Fruit fly (Drosophila melanogaster): ENCODE measurements around the gene CG6125.

The CG6125 gene

DNA sequence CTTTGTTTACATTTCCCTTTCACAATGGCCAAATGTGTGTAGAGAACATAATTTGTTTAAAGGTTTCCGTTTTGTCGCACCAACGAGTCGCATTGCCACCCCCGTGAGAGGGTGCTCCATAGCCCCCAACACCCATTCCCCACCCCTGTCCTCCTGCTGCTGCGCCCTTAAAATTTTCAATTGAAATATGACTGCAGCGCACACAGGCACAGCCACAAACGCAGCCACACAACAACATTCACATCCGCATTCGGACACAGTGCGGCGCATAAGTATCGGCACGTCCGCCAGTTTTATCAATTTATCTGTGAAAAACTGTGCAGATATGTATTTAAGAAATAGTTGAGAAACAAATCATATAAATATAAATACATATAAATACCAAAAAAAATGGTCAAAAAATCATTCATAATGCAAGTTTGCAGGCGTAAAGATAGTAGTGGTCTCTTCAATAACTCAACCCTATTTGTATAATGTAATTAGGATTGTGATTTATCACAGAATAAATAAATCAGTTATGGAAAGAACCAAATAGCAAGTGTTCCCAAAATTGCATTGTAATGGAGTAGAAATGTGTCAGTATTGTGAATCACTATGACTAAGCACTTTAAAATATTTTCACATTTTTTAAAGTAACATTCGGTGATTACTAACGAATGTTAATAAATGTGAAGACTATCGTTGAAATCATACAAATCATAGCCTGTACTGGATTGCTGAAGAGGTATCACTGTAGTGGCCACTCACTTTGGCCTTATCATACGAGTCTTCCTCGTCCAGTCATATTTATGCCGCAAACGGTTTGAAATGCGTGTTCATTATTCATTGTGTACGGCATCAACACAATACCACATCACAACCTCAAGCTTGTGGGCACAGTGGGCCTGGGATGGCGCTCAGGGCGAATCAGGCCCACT lies 3.2 kb upstream of the CG6125 start (continued):
- TF ChIP-seq Sry-β (GFP tag; optimal IDR thresholded peaks at IDR 0.05): no peak
- TF ChIP-seq Ets65A (GFP tag): peak; percentile 66
- no peak for TF ChIP-seq lov (optimal IDR thresholded peaks at IDR 0.05)
- TF ChIP-seq lov (GFP tag; IDR thresholded peaks at IDR 0.05): no peak
- no peak for TF ChIP-seq MESR4 (GFP tag; optimal IDR thresholded peaks at IDR 0.05)
- TF ChIP-seq CG12219 (GFP tag; optimal IDR thresholded peaks at IDR 0.05): no peak
- TF ChIP-seq stc (GFP tag; IDR thresholded peaks at IDR 0.05): 0 out of 2 replicates have a peak, but pooled peaks have one; percentile 12
- TF ChIP-seq dysf (GFP tag; IDR thresholded peaks at IDR 0.05): 0 out of 3 replicates have a peak, but pooled peaks have one; percentile 12
- peak; percentile 6; the same call in 1 of the 2 replicates for TF ChIP-seq CG14441 (GFP tag; IDR thresholded peaks at IDR 0.05)
- no peak for TF ChIP-seq ac (GFP tag; optimal IDR thresholded peaks at IDR 0.05)
- TF ChIP-seq Eip74EF (GFP tag; optimal IDR thresholded peaks at IDR 0.05): peak in 1 of 2 experiments; percentile 42
- TF ChIP-seq CG34422 (GFP tag; IDR thresholded peaks at IDR 0.05): peak; percentile 56; the same call in 1 of the 3 replicates

dm6 chr3R:15409110-15409771 lies 2.4 kb upstream of the CG6125 start:
- TF ChIP-seq zf30C (GFP tag; optimal IDR thresholded peaks at IDR 0.05) (peak; percentile 57), HLH3B (GFP tag; IDR thresholded peaks at IDR 0.05) (peak; percentile 35; the same call in 1 of the 2 replicates), slbo (GFP tag; IDR thresholded peaks at IDR 0.05) (peak; percentile 37; the same call in 1 of the 2 replicates), lmd (GFP tag; IDR thresholded peaks at IDR 0.05) (no peak), CG13775 (GFP tag; optimal IDR thresholded peaks at IDR 0.05) (no peak), sisA (GFP tag; IDR thresholded peaks at IDR 0.05) (peak; percentile 41; the same call in 1 of the 2 replicates), pan (optimal IDR thresholded peaks at IDR 0.05) (no peak), pan (GFP tag; optimal IDR thresholded peaks at IDR 0.05 in 1 of 2, IDR thresholded peaks at IDR 0.05 in 1 of 2) (peak in 1 of 2 experiments; percentile 13), Rfx (GFP tag; IDR thresholded peaks at IDR 0.05) (peak; percentile 41; the same call in 1 of the 2 replicates), Med (GFP tag) (peak; percentile 59), CG16779 (GFP tag; IDR thresholded peaks at IDR 0.05) (0 out of 2 replicates have a peak, but pooled peaks have one; percentile 29), corto (GFP tag; optimal IDR thresholded peaks at IDR 0.05) (peak; percentile 10), CG12942 (GFP tag; optimal IDR thresholded peaks at IDR 0.05) (no peak), CG6254 (GFP tag; optimal IDR thresholded peaks at IDR 0.05) (peak; percentile 6), CG4360 (GFP tag; IDR thresholded peaks at IDR 0.05) (no peak), cas (GFP tag; IDR thresholded peaks at IDR 0.05) (no peak), B-H1 (GFP tag; IDR thresholded peaks at IDR 0.05) (no peak), CG6272 (GFP tag; IDR thresholded peaks at IDR 0.05) (0 out of 2 replicates have a peak, but pooled peaks have one; percentile 8), CG1603 (tag; optimal IDR thresholded peaks at IDR 0.05) (peak; percentile 9), prd (optimal IDR thresholded peaks at IDR 0.05) (no peak), prd (GFP tag; IDR thresholded peaks at IDR 0.05) (peak; percentile 23; the same call in 1 of the 3 replicates), dysf (GFP tag; IDR thresholded peaks at IDR 0.05) (0 out of 3 replicates have a peak, but pooled peaks have one; percentile 24), dpn (GFP tag; optimal IDR thresholded peaks at IDR 0.05) (peak in 1 of 2 experiments; percentile 18), abd-A (tag; optimal IDR thresholded peaks at IDR 0.05) (no peak), CG1024 (GFP tag; IDR thresholded peaks at IDR 0.05) (peak; percentile 17; the same call in 1 of the 2 replicates), sqz (GFP tag; optimal IDR thresholded peaks at IDR 0.05) (peak; percentile 68), bab2 (GFP tag; optimal IDR thresholded peaks at IDR 0.05) (no peak), sob (GFP tag; IDR thresholded peaks at IDR 0.05) (0 out of 2 replicates have a peak, but pooled peaks have one; percentile 17), Sox102F (GFP tag; optimal IDR thresholded peaks at IDR 0.05) (peak; percentile 3), CG12299 (tag; optimal IDR thresholded peaks at IDR 0.05) (no peak), ttk (GFP tag; IDR thresholded peaks at IDR 0.05) (peak; percentile 32; the same call in 1 of the 2 replicates), nom (GFP tag; optimal IDR thresholded peaks at IDR 0.05) (peak; percentile 17), ken (GFP tag; IDR thresholded peaks at IDR 0.05) (0 out of 3 replicates have a peak, but pooled peaks have one; percentile 19), danr (GFP tag; IDR thresholded peaks at IDR 0.05) (no peak), Drgx (GFP tag; IDR thresholded peaks at IDR 0.05) (peak; percentile 61; the same call in 1 of the 2 replicates), Chrac-16 (GFP tag; optimal IDR thresholded peaks at IDR 0.05) (no peak)

Data from whole organism, embryonic.